Worm (Caenorhabditis elegans) whole organism, L3 larva: ENCODE measurements around the gene rep-1.

Experiments used
- lin-39 ChIP-seq: fragments of 150-350 bp; optimal IDR thresholded peaks from 2 replicates; lab custom pipeline; 2018; ENCODE audit warnings: missing biosample characterization, missing genetic modification reagents, missing genetic modification characterization
- nhr-11 ChIP-seq: fragments of 150-350 bp; optimal IDR thresholded peaks from 2 replicates; lab custom pipeline; 2014; ENCODE audit warnings: missing biosample characterization, missing genetic modification characterization
- nhr-23 ChIP-seq: fragments of 150-350 bp; optimal IDR thresholded peaks from 2 replicates; lab custom pipeline; 2014; ENCODE audit warnings: missing biosample characterization, missing genetic modification reagents, missing genetic modification characterization
- tbx-2 ChIP-seq: sonication (generic microtip); optimal IDR thresholded peaks from 2 replicates; lab custom pipeline; 2016; ENCODE audit warnings: mild to moderate bottlenecking, missing genetic modification characterization, missing compliant biosample characterization
- unc-62 ChIP-seq: fragments of 150-350 bp; sonication (generic microtip); optimal IDR thresholded peaks from 4 replicates; lab custom pipeline; 2014; ENCODE audit warnings: missing biosample characterization, missing genetic modification reagents, missing genetic modification characterization
- zag-1 ChIP-seq: fragments of 150-350 bp; optimal IDR thresholded peaks from 2 replicates; lab custom pipeline; 2014; ENCODE audit warnings: missing biosample characterization, missing genetic modification characterization

DNA sequence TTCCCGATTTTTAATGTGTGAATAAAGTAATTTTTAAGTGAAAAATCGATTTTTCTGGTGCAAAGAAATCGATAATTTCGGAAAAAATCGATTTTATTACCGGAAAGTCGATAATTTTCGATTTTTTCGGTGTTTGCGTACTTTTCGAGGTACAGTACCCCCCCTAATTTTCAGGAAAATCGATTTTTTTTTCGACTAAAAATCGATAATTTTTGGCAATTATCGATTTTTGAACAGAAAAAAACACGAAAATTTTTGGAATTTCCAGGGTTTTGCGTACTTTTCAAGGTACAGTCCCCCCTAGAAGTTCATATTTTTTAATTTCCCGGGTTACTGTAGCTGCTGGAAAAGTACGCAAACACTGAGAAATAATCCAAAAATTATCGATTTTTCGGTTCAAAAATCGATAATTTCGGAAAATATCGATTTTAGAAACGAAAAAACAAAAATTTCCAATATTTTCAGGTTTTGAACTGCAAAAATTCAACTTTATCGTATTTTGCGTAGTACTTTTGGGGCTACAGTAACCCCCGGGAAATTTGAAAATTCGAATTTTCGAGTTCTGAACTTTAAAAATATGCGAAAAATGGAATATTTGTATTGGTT, 26.6 kb upstream of the rep-1 start:
- no peak for TF ChIP-seq tbx-2 (tag; lab: Kevin White, UChicago)
- no peak for TF ChIP-seq zag-1 (tag; lab: Kevin White, UChicago)
- no peak for TF ChIP-seq unc-62 (GFP tag; lab: Kevin White, UChicago)
- TF ChIP-seq lin-39 (tag; lab: Kevin White, UChicago), result no peak
- TF ChIP-seq nhr-23 (tag; lab: Kevin White, UChicago), result no peak
- no peak for TF ChIP-seq nhr-11 (tag; lab: Kevin White, UChicago)
